Worm (Caenorhabditis elegans): ENCODE measurements around the gene acs-6.

- TF ChIP-seq tab-1 (GFP tag; IDR thresholded peaks at IDR 0.05) (no peak), flt-1 (GFP tag; IDR thresholded peaks at IDR 0.05) (no peak), med-1 (GFP tag; optimal IDR thresholded peaks at IDR 0.05; ENCODE audit: insufficient read depth) (no peak), klf-2 (GFP tag; conservative IDR thresholded peaks at IDR 0.05) (no peak), T22C8.4 (GFP tag; IDR thresholded peaks at IDR 0.05) (no peak), ztf-29 (GFP tag; IDR thresholded peaks at IDR 0.05) (no peak)
Observed at ce11 chrII:7099231-7099630, 37.4 kb downstream of the acs-6 start.
